Worm (Caenorhabditis elegans): Measurements from ENCODE around the gene Y38H6C.16.
"Not testable (repeated sequence)": the region's sequence is repeated elsewhere in the genome, so short reads cannot be mapped to it uniquely, and the experiment has no call there.

The Y38H6C.16 gene

DNA sequence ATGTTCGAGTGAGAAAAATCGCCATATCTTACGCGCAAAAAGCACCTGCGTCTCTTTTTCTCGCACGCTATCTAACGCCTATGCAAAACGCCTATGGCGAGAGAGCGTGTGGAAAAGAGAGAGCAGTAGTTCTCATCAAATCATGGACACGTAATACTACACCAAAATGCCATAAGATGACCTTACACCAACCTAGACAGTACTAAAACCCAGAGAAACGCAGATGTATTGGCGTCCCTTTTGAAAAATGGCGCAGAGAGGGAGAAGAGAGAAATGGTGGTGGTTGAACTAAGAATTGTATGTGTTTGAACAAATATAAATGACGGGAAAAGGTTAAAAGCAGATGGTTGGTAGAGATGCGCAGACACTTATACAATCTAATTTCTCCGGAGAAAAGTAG lies at the start of gene Y38H6C.16:
TSS of gene Y38H6C.16 (minus strand) at position 293 of the 400 bp plus-strand sequence.
- TF ChIP-seq ztf-29 (GFP tag; IDR thresholded peaks at IDR 0.05) (no peak), med-1 (GFP tag; optimal IDR thresholded peaks at IDR 0.05; ENCODE audit: insufficient read depth) (no peak), cog-1 (tag; optimal IDR thresholded peaks at IDR 0.05) (no peak), flt-1 (GFP tag; IDR thresholded peaks at IDR 0.05) (no peak), ztf-23 (GFP tag; IDR thresholded peaks at IDR 0.05) (no peak), klf-2 (GFP tag; conservative IDR thresholded peaks at IDR 0.05) (no peak), tab-1 (GFP tag; IDR thresholded peaks at IDR 0.05) (no peak), ref-1 (GFP tag; conservative IDR thresholded peaks at IDR 0.05) (no peak), T22C8.4 (GFP tag; IDR thresholded peaks at IDR 0.05) (no peak)

DNA sequence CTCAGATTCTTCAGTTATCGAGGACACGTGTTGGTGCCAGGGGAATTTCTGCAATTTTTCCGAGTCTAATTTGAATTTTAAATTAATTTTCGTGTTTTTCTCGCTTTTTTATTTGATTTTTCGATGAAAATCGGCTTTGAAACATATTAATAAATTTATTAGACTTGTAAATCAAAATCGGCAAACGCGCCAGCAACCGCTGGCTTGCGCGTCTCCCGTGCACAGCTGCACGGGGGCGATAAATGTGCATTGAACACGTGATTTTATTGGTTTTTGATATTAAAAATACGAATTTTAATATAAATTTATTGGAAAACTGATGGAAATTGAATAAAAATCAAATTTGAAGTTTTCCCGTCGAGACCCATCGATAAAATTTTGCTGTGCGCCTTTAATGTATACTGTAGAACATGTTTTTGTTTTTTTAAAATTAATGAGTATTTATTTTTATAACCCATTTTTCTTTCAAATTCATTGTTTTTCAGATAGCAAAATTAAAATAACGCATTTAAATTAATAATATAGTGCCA lies 41.4 kb upstream of the Y38H6C.16 start, which contains the start of gene F26F2.7:
TSS of gene F26F2.7 (plus strand) at position 480 of the 530 bp plus-strand sequence.
- TF ChIP-seq med-1 (GFP tag; optimal IDR thresholded peaks at IDR 0.05; ENCODE audit: insufficient read depth) (no peak), flt-1 (GFP tag; IDR thresholded peaks at IDR 0.05) (0 out of 2 replicates have a peak, but pooled peaks have one; percentile 50), ztf-23 (GFP tag; IDR thresholded peaks at IDR 0.05) (peak; percentile 56; the same call in 1 of the 2 replicates), tab-1 (GFP tag; IDR thresholded peaks at IDR 0.05) (peak; percentile 69; the same call in 1 of the 2 replicates), cog-1 (tag; optimal IDR thresholded peaks at IDR 0.05) (peak; percentile 81)

ce11 chrV:20579534-20579933 lies 40.4 kb upstream of the Y38H6C.16 start, which contains the start of gene F26F2.8:
TSS of gene F26F2.8 (plus strand) at chrV:20579546.
- TF ChIP-seq ztf-23 (GFP tag; IDR thresholded peaks at IDR 0.05) (no peak), ztf-29 (GFP tag; IDR thresholded peaks at IDR 0.05) (no peak), med-1 (GFP tag; optimal IDR thresholded peaks at IDR 0.05; ENCODE audit: insufficient read depth) (no peak), klf-2 (GFP tag; conservative IDR thresholded peaks at IDR 0.05) (no peak), T22C8.4 (GFP tag; IDR thresholded peaks at IDR 0.05) (no peak), flt-1 (GFP tag; IDR thresholded peaks at IDR 0.05) (no peak), cog-1 (tag; optimal IDR thresholded peaks at IDR 0.05) (no peak), tab-1 (GFP tag; IDR thresholded peaks at IDR 0.05) (no peak), ref-1 (GFP tag; conservative IDR thresholded peaks at IDR 0.05) (no peak)

DNA sequence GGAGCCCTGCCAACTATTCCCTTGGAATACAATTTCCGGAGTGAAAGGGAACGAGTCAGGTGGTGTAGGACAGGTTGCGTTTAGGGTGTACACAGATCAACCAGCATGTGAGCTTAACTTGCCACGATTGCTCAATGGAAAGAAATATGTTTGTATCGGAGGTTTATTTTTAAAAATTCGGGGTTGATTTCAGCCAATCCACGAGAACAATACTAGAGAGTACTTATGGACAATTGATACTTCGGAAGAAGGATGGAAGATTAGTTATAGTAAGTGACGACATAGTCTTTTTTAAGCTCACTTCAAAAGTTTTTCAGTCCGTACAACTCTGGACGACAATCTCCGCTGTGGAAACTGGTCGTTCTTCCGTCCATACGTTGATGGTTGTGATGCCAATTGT lies 35.7 kb upstream of the Y38H6C.16 start:
- TF ChIP-seq cog-1 (tag; optimal IDR thresholded peaks at IDR 0.05) (no peak), tab-1 (GFP tag; IDR thresholded peaks at IDR 0.05) (no peak), klf-2 (GFP tag; conservative IDR thresholded peaks at IDR 0.05) (no peak), ref-1 (GFP tag; conservative IDR thresholded peaks at IDR 0.05) (no peak), med-1 (GFP tag; optimal IDR thresholded peaks at IDR 0.05; ENCODE audit: insufficient read depth) (no peak), ztf-23 (GFP tag; IDR thresholded peaks at IDR 0.05) (no peak), T22C8.4 (GFP tag; IDR thresholded peaks at IDR 0.05) (no peak), ztf-29 (GFP tag; IDR thresholded peaks at IDR 0.05) (no peak), flt-1 (GFP tag; IDR thresholded peaks at IDR 0.05) (no peak)

DNA sequence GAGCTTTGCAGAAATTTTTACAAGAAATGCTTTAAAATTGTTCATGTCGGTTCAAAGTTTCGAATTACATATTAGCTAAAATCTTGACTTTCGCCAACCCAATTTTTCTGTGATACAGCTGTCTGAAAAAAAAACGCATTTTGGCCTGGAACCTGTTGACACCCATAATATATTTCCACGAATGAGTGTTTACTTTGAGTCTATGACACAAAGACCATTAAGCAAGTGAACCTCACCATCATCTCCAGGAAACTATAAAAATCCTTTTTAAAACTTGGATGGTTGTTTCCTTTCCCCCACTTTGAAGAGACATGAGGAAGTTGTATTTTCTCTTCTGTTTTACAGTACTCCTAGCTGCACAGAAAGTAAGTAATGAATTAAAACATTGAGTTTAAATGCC lies 35.2 kb upstream of the Y38H6C.16 start, which contains the start of gene clec-263:
TSS of gene clec-263 (plus strand) at position 301 of the 400 bp plus-strand sequence.
- TF ChIP-seq cog-1 (tag; optimal IDR thresholded peaks at IDR 0.05) (no peak), klf-2 (GFP tag; conservative IDR thresholded peaks at IDR 0.05) (no peak)

ce11 chrV:20573392-20573791 lies 34.2 kb upstream of the Y38H6C.16 start, which contains the start of gene F26F2.5:
TSS of gene F26F2.5 (plus strand) at chrV:20573692.
- TF ChIP-seq flt-1 (GFP tag; IDR thresholded peaks at IDR 0.05) = no peak
- no peak for TF ChIP-seq ztf-29 (GFP tag; IDR thresholded peaks at IDR 0.05)
- TF ChIP-seq klf-2 (GFP tag; conservative IDR thresholded peaks at IDR 0.05) = no peak
- TF ChIP-seq ref-1 (GFP tag; conservative IDR thresholded peaks at IDR 0.05) = no peak
- no peak for TF ChIP-seq T22C8.4 (GFP tag; IDR thresholded peaks at IDR 0.05)
- no peak for TF ChIP-seq med-1 (GFP tag; optimal IDR thresholded peaks at IDR 0.05; ENCODE audit: insufficient read depth)
- TF ChIP-seq cog-1 (tag; optimal IDR thresholded peaks at IDR 0.05) = no peak
- TF ChIP-seq tab-1 (GFP tag; IDR thresholded peaks at IDR 0.05) = no peak
- no peak for TF ChIP-seq ztf-23 (GFP tag; IDR thresholded peaks at IDR 0.05)

- not testable (repeated sequence) for TF ChIP-seq T22C8.4, tab-1, ztf-23 (GFP tag; IDR thresholded peaks at IDR 0.05)
Observed at ce11 chrV:20568995-20569394, 29.8 kb upstream of the Y38H6C.16 start, which contains the start of gene F26F2.4. TSS of gene F26F2.4 (plus strand) at chrV:20569295.

- no peak for TF ChIP-seq ref-1 (GFP tag; conservative IDR thresholded peaks at IDR 0.05)
- TF ChIP-seq T22C8.4 (GFP tag; IDR thresholded peaks at IDR 0.05) = no peak
- TF ChIP-seq med-1 (GFP tag; optimal IDR thresholded peaks at IDR 0.05; ENCODE audit: insufficient read depth) = no peak
- no peak for TF ChIP-seq cog-1 (tag; optimal IDR thresholded peaks at IDR 0.05)
- TF ChIP-seq ztf-23 (GFP tag; IDR thresholded peaks at IDR 0.05) = no peak
- TF ChIP-seq ztf-29 (GFP tag; IDR thresholded peaks at IDR 0.05) = no peak
- TF ChIP-seq klf-2 (GFP tag; conservative IDR thresholded peaks at IDR 0.05) = no peak
- no peak for TF ChIP-seq tab-1 (GFP tag; IDR thresholded peaks at IDR 0.05)
- TF ChIP-seq flt-1 (GFP tag; IDR thresholded peaks at IDR 0.05) = no peak
Observed at ce11 chrV:20566454-20566853, 27.3 kb upstream of the Y38H6C.16 start, which contains the start of gene F26F2.3. TSS of gene F26F2.3 (minus strand) at chrV:20566554.

DNA sequence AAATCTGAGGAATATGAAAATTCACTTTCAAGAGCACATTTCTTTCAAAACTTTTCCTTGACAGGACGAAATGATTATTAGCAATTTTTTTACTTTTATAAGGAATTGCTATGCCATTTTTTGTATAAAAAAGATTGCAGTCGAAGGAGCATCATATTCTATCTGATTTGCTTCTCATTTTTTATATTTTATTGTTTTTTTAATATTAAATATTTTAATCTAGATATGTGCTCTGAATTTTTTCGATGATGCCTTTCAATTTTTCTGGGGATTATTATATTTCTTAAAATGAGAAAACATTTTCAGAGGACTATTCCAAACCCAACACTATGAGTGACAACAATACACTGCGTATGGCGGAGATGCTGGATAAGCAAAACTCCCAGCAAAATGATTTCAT lies 24.9 kb upstream of the Y38H6C.16 start, which contains the start of gene F26F2.13:
TSS of gene F26F2.13 (plus strand) at position 301 of the 400 bp plus-strand sequence.
- TF ChIP-seq flt-1 (GFP tag; IDR thresholded peaks at IDR 0.05); ztf-29 (GFP tag; IDR thresholded peaks at IDR 0.05); med-1 (GFP tag; optimal IDR thresholded peaks at IDR 0.05; ENCODE audit: insufficient read depth): not testable (repeated sequence)

DNA sequence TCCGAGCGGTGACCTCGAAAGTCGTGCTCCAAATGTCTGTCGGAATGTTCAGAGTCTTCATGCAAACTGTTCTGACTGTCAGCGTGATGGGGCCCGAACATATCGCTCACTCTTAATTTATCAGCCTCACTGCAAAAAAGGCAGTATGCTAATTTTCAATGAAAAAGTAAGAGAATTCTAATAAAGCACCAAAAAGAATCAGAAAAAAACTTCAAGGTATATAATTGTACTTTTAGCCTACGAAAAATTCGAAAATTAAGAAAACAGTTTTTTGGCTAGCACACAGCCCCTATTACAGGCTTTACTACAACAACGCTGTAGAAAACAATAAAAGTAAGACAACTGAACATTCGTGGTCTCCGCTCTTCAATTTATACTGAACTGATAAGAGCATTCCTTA lies 22.6 kb upstream of the Y38H6C.16 start, which contains the start of gene F26F2.1:
TSS of gene F26F2.1 (minus strand) at position 101 of the 400 bp plus-strand sequence.
- TF ChIP-seq tab-1 (GFP tag; IDR thresholded peaks at IDR 0.05) (no peak), med-1 (GFP tag; optimal IDR thresholded peaks at IDR 0.05; ENCODE audit: insufficient read depth) (no peak), cog-1 (tag; optimal IDR thresholded peaks at IDR 0.05) (no peak), ref-1 (GFP tag; conservative IDR thresholded peaks at IDR 0.05) (no peak), klf-2 (GFP tag; conservative IDR thresholded peaks at IDR 0.05) (no peak), ztf-23 (GFP tag; IDR thresholded peaks at IDR 0.05) (no peak), flt-1 (GFP tag; IDR thresholded peaks at IDR 0.05) (no peak), T22C8.4 (GFP tag; IDR thresholded peaks at IDR 0.05) (no peak), ztf-29 (GFP tag; IDR thresholded peaks at IDR 0.05) (no peak)
